Worm (Caenorhabditis elegans): ENCODE data around the gene tbc-11.

The tbc-11 gene

ce11 chrX:980252-981009 lies 55.7 kb downstream of the tbc-11 start, which contains the start of gene C44C1.1:
C44C1.1 (plus strand) TSS chrX:980776.
- TF ChIP-seq snpc-4 (tag; optimal IDR thresholded peaks at IDR 0.05) (no peak), lin-13 (GFP tag; optimal IDR thresholded peaks at IDR 0.05) (no peak), ceh-88 (GFP tag; IDR thresholded peaks at IDR 0.05) (no peak), hlh-4 (tag; optimal IDR thresholded peaks at IDR 0.05) (peak; percentile 89), Y116A8C.19 (tag; optimal IDR thresholded peaks at IDR 0.05; ENCODE audit: borderline replicate concordance) (no peak), C04F5.9 (tag; optimal IDR thresholded peaks at IDR 0.05) (no peak), mef-2 (tag; optimal IDR thresholded peaks at IDR 0.05) (no peak), lin-14 (GFP tag; optimal IDR thresholded peaks at IDR 0.05) (peak; percentile 80), lin-35 (GFP tag; optimal IDR thresholded peaks at IDR 0.05) (peak in 1 of 2 experiments; percentile 17), elt-3 (tag; optimal IDR thresholded peaks at IDR 0.05) (peak in 5 of 6 experiments; percentile 12 to 51 (median 44)), fkh-10 (GFP tag; optimal IDR thresholded peaks at IDR 0.05) (no peak), pqm-1 (tag; optimal IDR thresholded peaks at IDR 0.05) (no peak), dsc-1 (tag; optimal IDR thresholded peaks at IDR 0.05) (no peak), efl-1 (optimal IDR thresholded peaks at IDR 0.05) (no peak), efl-1 (GFP tag; optimal IDR thresholded peaks at IDR 0.05 in 1 of 2) (peak in 1 of 2 experiments; percentile 46), efl-3 (GFP tag; optimal IDR thresholded peaks at IDR 0.05) (no peak), zip-4 (GFP tag; optimal IDR thresholded peaks at IDR 0.05) (no peak), skn-1 (tag; optimal IDR thresholded peaks at IDR 0.05) (peak; percentile 17), ceh-90 (tag; optimal IDR thresholded peaks at IDR 0.05) (no peak), unc-30 (tag; optimal IDR thresholded peaks at IDR 0.05) (no peak), dpl-1 (GFP tag; optimal IDR thresholded peaks at IDR 0.05) (no peak), C34B4.2 (tag; optimal IDR thresholded peaks at IDR 0.05) (no peak), tlp-1 (tag; optimal IDR thresholded peaks at IDR 0.05) (no peak), isw-1 (GFP tag; IDR thresholded peaks at IDR 0.05) (no peak), sptf-1 (tag; optimal IDR thresholded peaks at IDR 0.05) (no peak), egl-13 (tag; optimal IDR thresholded peaks at IDR 0.05) (no peak), sup-37 (GFP tag; optimal IDR thresholded peaks at IDR 0.05) (no peak), lir-3 (tag; optimal IDR thresholded peaks at IDR 0.05; ENCODE audit: poor library complexity) (no peak), ztf-4 (tag; optimal IDR thresholded peaks at IDR 0.05) (no peak), lin-15B (tag; optimal IDR thresholded peaks at IDR 0.05) (no peak), nhr-237 (tag; optimal IDR thresholded peaks at IDR 0.05) (no peak), mab-9 (GFP tag; IDR thresholded peaks at IDR 0.05) (no peak), unc-86 (tag; optimal IDR thresholded peaks at IDR 0.05) (no peak), nhr-76 (tag; optimal IDR thresholded peaks at IDR 0.05) (no peak), unc-130 (tag; optimal IDR thresholded peaks at IDR 0.05) (no peak), sox-4 (tag; optimal IDR thresholded peaks at IDR 0.05) (no peak), xbp-1 (tag; optimal IDR thresholded peaks at IDR 0.05) (no peak), nhr-11 (tag; optimal IDR thresholded peaks at IDR 0.05) (no peak), ceh-82 (tag; optimal IDR thresholded peaks at IDR 0.05) (no peak), fos-1 (tag; optimal IDR thresholded peaks at IDR 0.05) (no peak), swsn-7 (tag; optimal IDR thresholded peaks at IDR 0.05) (no peak), F16B12.6 (tag; optimal IDR thresholded peaks at IDR 0.05) (no peak), nhr-47 (tag; optimal IDR thresholded peaks at IDR 0.05) (peak; percentile 59), rnt-1 (tag; optimal IDR thresholded peaks at IDR 0.05) (peak; percentile 32), tbx-2 (tag; optimal IDR thresholded peaks at IDR 0.05) (no peak), nhr-77 (tag; optimal IDR thresholded peaks at IDR 0.05) (no peak), aha-1 (tag; optimal IDR thresholded peaks at IDR 0.05) (no peak), ceh-8 (GFP tag; optimal IDR thresholded peaks at IDR 0.05) (no peak), ets-5 (GFP tag; IDR thresholded peaks at IDR 0.05) (no peak), nhr-19 (GFP tag; conservative IDR thresholded peaks at IDR 0.05) (no peak), fkh-4 (tag; optimal IDR thresholded peaks at IDR 0.05; ENCODE audit: borderline replicate concordance) (no peak), snu-23 (GFP tag; optimal IDR thresholded peaks at IDR 0.05) (peak; percentile 43), hpl-2 (GFP tag; optimal IDR thresholded peaks at IDR 0.05) (no peak)
